Fruit fly (Drosophila melanogaster) whole organism, embryonic: Measurements from ENCODE around the gene MESR3.

Source experiments
- ATbp ChIP-seq: fragments of 200-800 bp; sonication (Bioruptor generic); optimal IDR thresholded peaks from 2 replicates; lab custom pipeline; 2017; ENCODE audit warnings: missing biosample characterization, mild to moderate bottlenecking, missing genetic modification characterization, missing genetic modification reagents
- Atf3 ChIP-seq: fragments of 200-800 bp; sonication (Bioruptor generic); optimal IDR thresholded peaks from 3 replicates; lab custom pipeline; 2016; ENCODE audit warnings: missing biosample characterization, missing genetic modification characterization
- B-H2 ChIP-seq: fragments of 200-800 bp; sonication (Bioruptor generic); optimal IDR thresholded peaks from 2 replicates; lab custom pipeline; 2018; ENCODE audit warnings: missing biosample characterization, mild to moderate bottlenecking, missing genetic modification characterization
- BtbVII ChIP-seq: fragments of 200-800 bp; sonication (Bioruptor generic); optimal IDR thresholded peaks from 3 replicates; lab custom pipeline; 2017; ENCODE audit warnings: missing biosample characterization, mild to moderate bottlenecking, missing genetic modification characterization
- CG12659 ChIP-seq: fragments of 200-800 bp; sonication (Bioruptor generic); optimal IDR thresholded peaks from 3 replicates; lab custom pipeline; 2017; ENCODE audit warnings: mild to moderate bottlenecking, missing biosample characterization, missing genetic modification reagents, missing genetic modification characterization
- CG12744 ChIP-seq: fragments of 200-800 bp; sonication (Bioruptor generic); optimal IDR thresholded peaks from 2 replicates; lab custom pipeline; 2016; ENCODE audit warnings: missing biosample characterization, missing genetic modification characterization
- CG13123 ChIP-seq: fragments of 200-800 bp; sonication (Bioruptor generic); optimal IDR thresholded peaks from 2 replicates; lab custom pipeline; 2016; ENCODE audit warnings: missing biosample characterization, missing genetic modification characterization
- CG14860 ChIP-seq: fragments of 200-800 bp; sonication (Bioruptor generic); IDR thresholded peaks from 3 replicates; pipeline ENCODE4 v1.3.6; 2022; ENCODE audit warnings: missing biosample characterization, missing genetic modification characterization; ENCODE audit not compliant: partially characterized antibody
- CG15514 ChIP-seq: fragments of 200-800 bp; sonication (Bioruptor generic); optimal IDR thresholded peaks from 3 replicates; lab custom pipeline; 2017; ENCODE audit warnings: missing biosample characterization, missing genetic modification characterization, mild to moderate bottlenecking, moderate library complexity, missing genetic modification reagents
- CG1647 ChIP-seq: fragments of 200-800 bp; sonication (Bioruptor generic); optimal IDR thresholded peaks from 3 replicates; lab custom pipeline; 2016; ENCODE audit warnings: missing biosample characterization, missing genetic modification characterization
- CG16779 ChIP-seq: fragments of 200-800 bp; sonication (Bioruptor generic); IDR thresholded peaks from 2 replicates; pipeline ENCODE4 v1.3.6; 2022; ENCODE audit warnings: missing biosample characterization, missing genetic modification characterization
- CG16863 ChIP-seq: fragments of 200-800 bp; sonication (Bioruptor generic); optimal IDR thresholded peaks from 3 replicates; lab custom pipeline; 2016; ENCODE audit warnings: missing biosample characterization, missing genetic modification characterization
- CG17802 ChIP-seq: fragments of 200-800 bp; sonication (Bioruptor generic); optimal IDR thresholded peaks from 2 replicates; lab custom pipeline; 2018; ENCODE audit warnings: missing biosample characterization, mild to moderate bottlenecking, missing genetic modification characterization, moderate library complexity
- CG18262 ChIP-seq: fragments of 200-800 bp; optimal IDR thresholded peaks from 3 replicates; lab custom pipeline; 2019; ENCODE audit warnings: missing biosample characterization, mild to moderate bottlenecking, missing genetic modification characterization, moderate library complexity
- CG18619 ChIP-seq: fragments of 200-800 bp; sonication (Bioruptor generic); optimal IDR thresholded peaks from 3 replicates; lab custom pipeline; 2017; ENCODE audit warnings: missing biosample characterization, mild to moderate bottlenecking, missing genetic modification characterization
- CG2120 ChIP-seq: fragments of 200-800 bp; sonication (Bioruptor generic); optimal IDR thresholded peaks from 3 replicates; lab custom pipeline; 2016; ENCODE audit warnings: missing biosample characterization, missing genetic modification characterization
- CG30020 ChIP-seq: fragments of 200-800 bp; optimal IDR thresholded peaks from 2 replicates; lab custom pipeline; 2019; ENCODE audit warnings: missing biosample characterization, mild to moderate bottlenecking, missing genetic modification characterization, moderate library complexity
- CG3065 ChIP-seq: fragments of 200-800 bp; sonication (Bioruptor generic); optimal IDR thresholded peaks from 2 replicates; lab custom pipeline; 2016; ENCODE audit warnings: missing biosample characterization, missing genetic modification characterization
- CG33213 ChIP-seq: fragments of 200-800 bp; sonication (Bioruptor generic); optimal IDR thresholded peaks from 3 replicates; lab custom pipeline; 2016; ENCODE audit warnings: missing biosample characterization, missing genetic modification characterization
- CG3838 ChIP-seq: fragments of 200-800 bp; sonication (Bioruptor generic); optimal IDR thresholded peaks from 3 replicates; lab custom pipeline; 2016; ENCODE audit warnings: missing biosample characterization, missing genetic modification characterization
- CG6854 ChIP-seq: fragments of 200-800 bp; sonication (Bioruptor generic); optimal IDR thresholded peaks from 3 replicates; lab custom pipeline; 2017; ENCODE audit warnings: missing biosample characterization, mild to moderate bottlenecking, missing genetic modification characterization
- CG7357 ChIP-seq: fragments of 200-800 bp; sonication (Bioruptor generic); IDR thresholded peaks from 3 replicates; pipeline ENCODE4 v1.3.6; 2022; ENCODE audit warnings: missing biosample characterization, missing genetic modification characterization
- CG7786 ChIP-seq: fragments of 200-800 bp; sonication (Bioruptor generic); optimal IDR thresholded peaks from 2 replicates; lab custom pipeline; 2016; ENCODE audit warnings: missing biosample characterization, missing genetic modification characterization
- CG8359 ChIP-seq: fragments of 200-800 bp; sonication (Bioruptor generic); optimal IDR thresholded peaks from 2 replicates; lab custom pipeline; 2017; ENCODE audit warnings: missing biosample characterization, mild to moderate bottlenecking, missing genetic modification characterization, borderline replicate concordance
- CG8388 ChIP-seq: fragments of 200-800 bp; sonication (Bioruptor generic); optimal IDR thresholded peaks from 2 replicates; lab custom pipeline; 2019; ENCODE audit warnings: missing biosample characterization, mild to moderate bottlenecking, missing genetic modification characterization, moderate library complexity
- CG8765 ChIP-seq: fragments of 200-800 bp; sonication (Bioruptor generic); IDR thresholded peaks from 2 replicates; pipeline ENCODE4 v1.3.6; 2022; ENCODE audit warnings: missing biosample characterization, missing genetic modification characterization
- CHES-1-like ChIP-seq: fragments of 200-800 bp; sonication (Bioruptor generic); optimal IDR thresholded peaks from 2 replicates; lab custom pipeline; 2016; ENCODE audit warnings: missing biosample characterization, missing genetic modification characterization
- Dfd ChIP-seq, 2 experiments: fragments of >200 bp; optimal IDR thresholded peaks; 2 replicates each; lab custom pipeline; 2017; ENCODE audit warnings: missing biosample characterization in 2 of 2, missing genetic modification characterization in 2 of 2
- Drgx ChIP-seq: fragments of 200-800 bp; sonication (Bioruptor generic); IDR thresholded peaks from 2 replicates; pipeline ENCODE4 v1.3.6; 2022; ENCODE audit warnings: missing biosample characterization, missing genetic modification characterization
- E2f1 ChIP-seq: fragments of 200-800 bp; sonication (Bioruptor generic); IDR thresholded peaks from 2 replicates; pipeline ENCODE4 v1.3.6; 2022; ENCODE audit warnings: missing biosample characterization, missing genetic modification characterization
- HmgZ ChIP-seq: fragments of 200-800 bp; sonication (Bioruptor generic); optimal IDR thresholded peaks from 2 replicates; lab custom pipeline; 2018; ENCODE audit warnings: missing biosample characterization, mild to moderate bottlenecking, missing genetic modification characterization
- Med ChIP-seq: fragments of 200-800 bp; sonication (Bioruptor generic); peaks from one replicate; lab custom pipeline; 2016; ENCODE audit warnings: missing biosample characterization, missing genetic modification characterization, mild to moderate bottlenecking, inconsistent platforms, moderate library complexity
- NK7.1 ChIP-seq: fragments of 200-800 bp; sonication (Bioruptor generic); optimal IDR thresholded peaks from 3 replicates; lab custom pipeline; 2016; ENCODE audit warnings: missing biosample characterization, missing genetic modification characterization
- Usf ChIP-seq: fragments of 200-800 bp; sonication (Bioruptor generic); optimal IDR thresholded peaks from 2 replicates; lab custom pipeline; 2017; ENCODE audit warnings: missing genotype, missing biosample characterization, missing genetic modification characterization
- chn ChIP-seq: fragments of 200-800 bp; sonication (Bioruptor generic); optimal IDR thresholded peaks from 2 replicates; lab custom pipeline; 2016; ENCODE audit warnings: missing biosample characterization, missing genetic modification characterization
- dimm ChIP-seq: fragments of 200-800 bp; sonication (Bioruptor generic); IDR thresholded peaks from 2 replicates; pipeline ENCODE4 v1.3.6; 2022; ENCODE audit warnings: missing biosample characterization, missing genetic modification characterization
- ewg ChIP-seq: fragments of 200-800 bp; sonication (Bioruptor generic); optimal IDR thresholded peaks from 3 replicates; lab custom pipeline; 2017; ENCODE audit warnings: mild to moderate bottlenecking, missing biosample characterization, missing genetic modification reagents, missing genetic modification characterization
- gcm2 ChIP-seq: fragments of 200-800 bp; sonication (Bioruptor generic); optimal IDR thresholded peaks from 2 replicates; lab custom pipeline; 2016; ENCODE audit warnings: missing biosample characterization, missing genetic modification characterization
- h ChIP-seq: fragments of >200 bp; optimal IDR thresholded peaks from 2 replicates; lab custom pipeline; 2017
- ind ChIP-seq: fragments of 200-800 bp; sonication (Bioruptor generic); optimal IDR thresholded peaks from 3 replicates; lab custom pipeline; 2016; ENCODE audit warnings: missing biosample characterization, missing genetic modification characterization
- kah ChIP-seq: fragments of 200-800 bp; sonication (Bioruptor generic); optimal IDR thresholded peaks from 2 replicates; lab custom pipeline; 2018; ENCODE audit warnings: missing biosample characterization, mild to moderate bottlenecking, missing genetic modification characterization
- lov ChIP-seq, 2 experiments: fragments of 200-800 bp in 1 of 2; fragments of >200 bp in 1 of 2; sonication (Bioruptor generic) in 1 of 2; IDR thresholded peaks in 1 of 2; optimal IDR thresholded peaks in 1 of 2; 2 replicates in 1 of 2; 3 replicates in 1 of 2; pipeline versions ENCODE4 v1.3.6 to Lab custom; 2017 to 2022; ENCODE audit warnings: missing biosample characterization in 1 of 2, missing genetic modification characterization in 1 of 2
- pnt ChIP-seq: fragments of 200-800 bp; sonication (Bioruptor generic); optimal IDR thresholded peaks from 3 replicates; lab custom pipeline; 2016; ENCODE audit warnings: missing biosample characterization, missing genetic modification characterization
- prd ChIP-seq, 3 experiments: fragments of >200 bp in 2 of 3; fragments of 200-800 bp in 1 of 3; sonication (Bioruptor generic) in 1 of 3; optimal IDR thresholded peaks in 2 of 3; IDR thresholded peaks in 1 of 3; 2 replicates in 2 of 3; 3 replicates in 1 of 3; pipeline versions ENCODE4 v1.3.6 to Lab custom; 2017 to 2022; ENCODE audit warnings: missing biosample characterization in 1 of 3, missing genetic modification characterization in 1 of 3
- repo ChIP-seq: fragments of 200-800 bp; sonication (Bioruptor generic); optimal IDR thresholded peaks from 2 replicates; lab custom pipeline; 2016; ENCODE audit warnings: missing biosample characterization, missing genetic modification characterization
- ro ChIP-seq: fragments of 200-800 bp; sonication (Bioruptor generic); IDR thresholded peaks from 2 replicates; pipeline ENCODE4 v1.3.6; 2022; ENCODE audit warnings: missing biosample characterization, missing genetic modification characterization
- sc ChIP-seq, 3 experiments: fragments of >200 bp in 2 of 3; fragments of 200-800 bp in 1 of 3; sonication (Bioruptor generic) in 1 of 3; optimal IDR thresholded peaks; 2 replicates in 2 of 3; 3 replicates in 1 of 3; lab custom pipeline; 2017; ENCODE audit warnings: mild to moderate bottlenecking in 1 of 3, missing biosample characterization in 1 of 3, missing genetic modification characterization in 1 of 3, missing genetic modification reagents in 1 of 3
- trem ChIP-seq: fragments of 200-800 bp; optimal IDR thresholded peaks from 3 replicates; lab custom pipeline; 2019; ENCODE audit warnings: missing biosample characterization, mild to moderate bottlenecking, missing genetic modification characterization, moderate library complexity

MESR3 gene

dm6 chr2L:18693877-18694723 lies 77.0 kb downstream of the MESR3 start (continued):
- peak; percentile 38 for TF ChIP-seq pnt (GFP tag; lab: Kevin White, UChicago)
- TF ChIP-seq CG7357 (GFP tag; lab: Robert Waterston, UW), result peak; percentile 40; the same call in 1 of the 3 replicates
- no peak for TF ChIP-seq CG3065 (GFP tag; lab: Kevin White, UChicago)
- peak; percentile 65 for TF ChIP-seq CG2120 (GFP tag; lab: Kevin White, UChicago)
- peak; percentile 41 for TF ChIP-seq NK7.1 (GFP tag; lab: Kevin White, UChicago)
- no peak for TF ChIP-seq prd (optimal IDR thresholded peaks at IDR 0.05; lab: Kevin White, UChicago)
- TF ChIP-seq prd (GFP tag; IDR thresholded peaks at IDR 0.05; lab: Robert Waterston, UW), result peak; percentile 66
- TF ChIP-seq gcm2 (GFP tag; lab: Kevin White, UChicago), result peak; percentile 37
- TF ChIP-seq CG8765 (GFP tag; lab: Robert Waterston, UW), result no peak
- peak; percentile 42 for TF ChIP-seq CG12744 (GFP tag; lab: Kevin White, UChicago)
- peak; percentile 53 for TF ChIP-seq HmgZ (tag; lab: Kevin White, UChicago)
- TF ChIP-seq E2f1 (GFP tag; lab: Robert Waterston, UW), result peak; percentile 55
- no peak for TF ChIP-seq CG30020
- peak; percentile 44 for TF ChIP-seq CG33213 (GFP tag; lab: Kevin White, UChicago)
- TF ChIP-seq Atf3 (GFP tag; lab: Kevin White, UChicago), result peak; percentile 9
- TF ChIP-seq CG16779 (GFP tag; lab: Robert Waterston, UW), result peak; percentile 70; the same call in 1 of the 2 replicates
- TF ChIP-seq CG3838, result peak; percentile 16
- peak; percentile 38 for TF ChIP-seq CG15514 (GFP tag; lab: Kevin White, UChicago)
- no peak for TF ChIP-seq kah (GFP tag; lab: Kevin White, UChicago)
- peak; percentile 49 for TF ChIP-seq chn
- TF ChIP-seq ro (GFP tag; lab: Robert Waterston, UW), result no peak
- TF ChIP-seq CG1647 (GFP tag; lab: Kevin White, UChicago), result peak; percentile 58
- TF ChIP-seq CG14860 (GFP tag; lab: Robert Waterston, UW), result no peak
- no peak for TF ChIP-seq Dfd (GFP tag; optimal IDR thresholded peaks at IDR 0.05; lab: Kevin White, UChicago)
- TF ChIP-seq h (lab: Kevin White, UChicago), result no peak
- TF ChIP-seq B-H2 (GFP tag; lab: Kevin White, UChicago), result peak; percentile 75
- TF ChIP-seq CG17802, result peak; percentile 37
- TF ChIP-seq ATbp (GFP tag; lab: Kevin White, UChicago), result no peak
- peak; percentile 20 for TF ChIP-seq CG7786 (GFP tag; lab: Kevin White, UChicago)
- TF ChIP-seq CG12659, result peak; percentile 50
- TF ChIP-seq Drgx (GFP tag; lab: Robert Waterston, UW), result peak; percentile 43; the same call in 1 of the 2 replicates
- no peak for TF ChIP-seq lov (optimal IDR thresholded peaks at IDR 0.05; lab: Kevin White, UChicago)
- 0 out of 3 replicates have a peak, but pooled peaks have one; percentile 31 for TF ChIP-seq lov (GFP tag; IDR thresholded peaks at IDR 0.05; lab: Robert Waterston, UW)
- TF ChIP-seq CHES-1-like (GFP tag; lab: Kevin White, UChicago), result peak; percentile 84
- peak; percentile 95 for TF ChIP-seq Med
- no peak for TF ChIP-seq sc (optimal IDR thresholded peaks at IDR 0.05; lab: Kevin White, UChicago)
- no peak for TF ChIP-seq sc (GFP tag; optimal IDR thresholded peaks at IDR 0.05; lab: Kevin White, UChicago)
- TF ChIP-seq trem (tag; lab: Kevin White, UChicago), result peak; percentile 14
- no peak for TF ChIP-seq CG8359 (GFP tag; lab: Kevin White, UChicago)
- TF ChIP-seq Usf (GFP tag; lab: Kevin White, UChicago), result no peak
- peak; percentile 27 for TF ChIP-seq BtbVII (GFP tag; lab: Kevin White, UChicago)
- no peak for TF ChIP-seq CG8388 (GFP tag; lab: Kevin White, UChicago)
- TF ChIP-seq dimm (GFP tag; lab: Robert Waterston, UW), result no peak
- TF ChIP-seq CG16863 (GFP tag; lab: Kevin White, UChicago), result peak; percentile 26
- peak; percentile 66 for TF ChIP-seq ind (GFP tag; lab: Kevin White, UChicago)
- TF ChIP-seq CG6854 (GFP tag; lab: Kevin White, UChicago), result peak; percentile 2
- TF ChIP-seq CG13123, result peak; percentile 48
- TF ChIP-seq repo, result peak; percentile 37
- peak; percentile 16 for TF ChIP-seq CG18619 (GFP tag; lab: Kevin White, UChicago)
- peak; percentile 62 for TF ChIP-seq CG18262 (tag; lab: Kevin White, UChicago)
- peak; percentile 6 for TF ChIP-seq ewg
